Worm (Caenorhabditis elegans) whole organism, early embryonic: ENCODE measurements around the gene copz-1.
"Not testable (repeated sequence)": the region's sequence is repeated elsewhere in the genome, so short reads cannot be mapped to it uniquely, and the experiment has no call there.

Experiments
- B0310.2 ChIP-seq: sonication (generic microtip); optimal IDR thresholded peaks from 2 replicates; lab custom pipeline; 2016; ENCODE audit warnings: mild to moderate bottlenecking, missing genetic modification characterization, missing compliant biosample characterization
- F13C5.2 ChIP-seq: sonication (generic microtip); optimal IDR thresholded peaks from 2 replicates; lab custom pipeline; 2017; ENCODE audit warnings: mild to moderate bottlenecking, missing genetic modification characterization, inconsistent platforms, missing compliant biosample characterization
- aly-1 ChIP-seq: sonication (generic microtip); optimal IDR thresholded peaks from 2 replicates; lab custom pipeline; 2016; ENCODE audit warnings: missing genetic modification characterization, missing compliant biosample characterization
- ama-1 ChIP-seq: fragments of 150-350 bp; optimal IDR thresholded peaks from 2 replicates; lab custom pipeline; 2014
- ceh-13 ChIP-seq: fragments of 200-800 bp; sonication (Bioruptor generic); optimal IDR thresholded peaks from 2 replicates; lab custom pipeline; 2018; ENCODE audit warnings: mild to moderate bottlenecking, missing genetic modification characterization, missing compliant biosample characterization
- ceh-36 ChIP-seq: sonication (generic microtip); optimal IDR thresholded peaks from 2 replicates; lab custom pipeline; 2016; ENCODE audit warnings: missing genetic modification characterization, inconsistent platforms, missing compliant biosample characterization
- ets-7 ChIP-seq: sonication (generic microtip); optimal IDR thresholded peaks from 2 replicates; lab custom pipeline; 2016; ENCODE audit warnings: missing genotype, missing genetic modification characterization, missing compliant biosample characterization
- flt-1 ChIP-seq: fragments of 200-800 bp; sonication (Bioruptor generic); IDR thresholded peaks from 2 replicates; pipeline ENCODE4 v1.3.6; 2022; ENCODE audit warnings: missing genetic modification characterization, missing compliant biosample characterization
- hmbx-1 ChIP-seq: sonication (generic microtip); optimal IDR thresholded peaks from 2 replicates; lab custom pipeline; 2016; ENCODE audit warnings: mild to moderate bottlenecking, missing genetic modification characterization, missing compliant biosample characterization
- hmg-4 ChIP-seq: fragments of 200-800 bp; sonication (Bioruptor generic); optimal IDR thresholded peaks from 2 replicates; lab custom pipeline; 2018; ENCODE audit warnings: mild to moderate bottlenecking, missing genetic modification characterization, missing compliant biosample characterization
- hnd-1 ChIP-seq: sonication (generic microtip); optimal IDR thresholded peaks from 2 replicates; lab custom pipeline; 2016; ENCODE audit warnings: missing genetic modification characterization, missing compliant biosample characterization
- pes-1 ChIP-seq: fragments of 200-800 bp; sonication (Bioruptor generic); IDR thresholded peaks from 2 replicates; pipeline ENCODE4 v1.3.6; 2022; ENCODE audit warnings: missing genetic modification reagents, missing genetic modification characterization, missing compliant biosample characterization
- scrt-1 ChIP-seq: fragments of 200-800 bp; sonication (Bioruptor generic); IDR thresholded peaks from 2 replicates; pipeline ENCODE4 v1.3.6; 2022; ENCODE audit warnings: missing genetic modification characterization, missing compliant biosample characterization
- sea-1 ChIP-seq: fragments of 200-800 bp; sonication (Bioruptor generic); conservative IDR thresholded peaks from 2 replicates; pipeline ENCODE4 v1.3.6; 2022; ENCODE audit warnings: missing genetic modification characterization, missing compliant biosample characterization
- tbx-11 ChIP-seq: fragments of 200-800 bp; sonication (Bioruptor generic); IDR thresholded peaks from 2 replicates; pipeline ENCODE4 v1.3.6; 2022; ENCODE audit warnings: missing genetic modification characterization, missing compliant biosample characterization
- tbx-37 ChIP-seq: fragments of 200-800 bp; sonication (Bioruptor generic); conservative IDR thresholded peaks from 2 replicates; pipeline ENCODE4 v1.3.6; 2022; ENCODE audit warnings: missing genetic modification reagents, missing genetic modification characterization, missing compliant biosample characterization
- tra-4 ChIP-seq: sonication (generic microtip); optimal IDR thresholded peaks from 2 replicates; lab custom pipeline; 2017; ENCODE audit warnings: missing genetic modification characterization, missing compliant biosample characterization

copz-1 gene

DNA sequence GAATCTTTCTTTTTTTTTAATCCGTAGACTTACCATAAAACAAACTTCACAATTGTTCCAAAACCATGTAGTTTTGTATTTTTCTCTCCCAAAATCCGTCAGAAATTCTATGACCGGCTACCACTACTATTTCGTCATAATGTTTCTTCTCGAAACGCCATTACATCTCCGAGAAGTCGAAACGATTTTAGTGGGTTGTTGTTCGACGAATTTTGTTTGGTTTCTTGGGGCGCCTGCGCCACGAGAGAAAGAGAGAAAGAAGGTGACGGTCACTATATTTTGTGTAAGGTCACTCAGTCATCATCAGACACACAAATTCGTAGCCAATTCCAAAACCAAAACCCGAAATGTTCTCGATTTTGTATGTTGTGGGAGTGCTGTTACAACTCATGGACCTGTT lies 14.4 kb downstream of the copz-1 start:
- no peak for TF ChIP-seq tbx-37 (GFP tag; lab: Robert Waterston, UW)
- no peak for TF ChIP-seq hnd-1
- no peak for TF ChIP-seq ceh-36 (tag; lab: Kevin White, UChicago)
- TF ChIP-seq aly-1 (tag; lab: Kevin White, UChicago): no peak
- TF ChIP-seq pes-1 (GFP tag; lab: Robert Waterston, UW): no peak
- no peak for TF ChIP-seq hmg-4 (GFP tag; lab: Kevin White, UChicago)
- TF ChIP-seq tra-4 (tag; lab: Kevin White, UChicago): no peak

DNA sequence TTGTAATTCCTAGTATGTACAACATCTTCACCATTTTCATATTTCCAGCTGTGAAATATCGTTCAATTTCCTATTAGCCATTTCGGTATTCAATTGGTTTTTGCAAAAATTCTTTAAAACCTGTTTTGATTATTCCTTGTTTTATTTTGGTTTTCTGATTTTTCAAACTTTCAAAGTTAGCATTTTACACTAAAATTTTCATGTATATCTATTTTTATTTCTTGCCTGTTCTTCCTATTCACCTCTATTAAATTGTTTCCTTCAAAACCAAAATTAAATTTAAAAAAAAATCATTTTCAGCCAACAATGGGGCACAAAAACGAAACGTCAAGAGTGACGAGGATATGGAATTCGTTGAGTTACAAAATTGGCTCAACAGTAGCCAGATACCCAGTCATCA lies 16.3 kb downstream of the copz-1 start, which contains the start of gene ptr-8:
Gene ptr-8 (plus strand): TSS at position 301 of the 400 bp plus-strand sequence.
- no peak for TF ChIP-seq flt-1 (GFP tag; lab: Robert Waterston, UW)
- TF ChIP-seq F13C5.2 (tag; lab: Kevin White, UChicago): no peak
- TF ChIP-seq tbx-37 (GFP tag; lab: Robert Waterston, UW): no peak
- TF ChIP-seq pes-1 (GFP tag; lab: Robert Waterston, UW): no peak
- TF ChIP-seq ceh-36 (tag; lab: Kevin White, UChicago): no peak
- no peak for TF ChIP-seq ets-7 (tag; lab: Kevin White, UChicago)
- TF ChIP-seq hnd-1: no peak
- TF ChIP-seq sea-1 (GFP tag; lab: Robert Waterston, UW): no peak

DNA sequence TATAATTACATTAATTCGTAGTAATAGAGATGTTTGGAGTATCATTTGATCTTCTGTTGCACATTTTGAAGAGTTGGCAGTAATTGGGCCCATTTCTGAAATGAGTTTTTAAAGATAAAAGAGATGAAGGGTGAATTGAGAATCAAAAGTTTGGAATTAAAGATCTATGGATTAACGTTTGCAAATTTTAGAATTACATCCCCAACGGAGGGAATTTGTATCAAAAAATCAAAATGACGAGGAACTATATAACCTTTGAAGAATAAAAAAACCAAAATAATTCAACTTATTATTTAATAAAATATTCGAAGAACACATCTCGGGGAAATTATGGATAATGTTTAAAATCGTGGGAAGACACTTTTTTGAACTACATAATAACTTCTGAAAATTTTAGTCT lies 22.3 kb downstream of the copz-1 start, which contains the start of gene sra-10:
Gene sra-10 (minus strand): TSS at position 101 of the 400 bp plus-strand sequence.
- TF ChIP-seq F13C5.2 (tag; lab: Kevin White, UChicago) (no peak), hmg-4 (GFP tag; lab: Kevin White, UChicago) (no peak), flt-1 (GFP tag; lab: Robert Waterston, UW) (no peak), tra-4 (tag; lab: Kevin White, UChicago) (no peak), aly-1 (tag; lab: Kevin White, UChicago) (no peak), ceh-13 (no peak), tbx-11 (no peak), scrt-1 (no peak), ets-7 (tag; lab: Kevin White, UChicago) (no peak), ceh-36 (tag; lab: Kevin White, UChicago) (no peak), hnd-1 (no peak), B0310.2 (tag; lab: Kevin White, UChicago) (no peak), hmbx-1 (no peak), ama-1 (no peak), tbx-37 (GFP tag; lab: Robert Waterston, UW) (no peak)

DNA sequence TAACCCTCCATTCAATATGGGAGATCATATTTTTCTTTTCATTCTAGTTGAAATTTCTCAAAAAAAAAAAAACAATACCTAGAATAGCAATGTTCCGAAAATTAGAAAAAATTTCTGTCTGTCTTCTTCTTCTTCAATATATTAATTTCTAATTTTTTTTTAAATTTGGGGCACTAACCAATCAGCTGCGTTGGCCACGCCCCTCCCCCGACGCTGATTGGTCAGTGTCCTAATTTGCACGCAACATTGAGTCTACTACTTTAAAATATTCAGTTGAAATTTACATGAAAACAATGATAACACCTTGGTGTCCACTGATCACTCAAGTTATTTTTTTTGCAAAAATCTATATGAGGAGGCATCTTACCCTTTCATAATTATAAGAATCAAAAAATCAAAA lies 23.3 kb downstream of the copz-1 start:
- no peak for TF ChIP-seq scrt-1
- no peak for TF ChIP-seq aly-1 (tag; lab: Kevin White, UChicago)
- TF ChIP-seq ama-1: no peak
- no peak for TF ChIP-seq F13C5.2 (tag; lab: Kevin White, UChicago)
- no peak for TF ChIP-seq pes-1 (GFP tag; lab: Robert Waterston, UW)
- no peak for TF ChIP-seq ets-7 (tag; lab: Kevin White, UChicago)
- no peak for TF ChIP-seq B0310.2 (tag; lab: Kevin White, UChicago)
- TF ChIP-seq hmg-4 (GFP tag; lab: Kevin White, UChicago): no peak

DNA sequence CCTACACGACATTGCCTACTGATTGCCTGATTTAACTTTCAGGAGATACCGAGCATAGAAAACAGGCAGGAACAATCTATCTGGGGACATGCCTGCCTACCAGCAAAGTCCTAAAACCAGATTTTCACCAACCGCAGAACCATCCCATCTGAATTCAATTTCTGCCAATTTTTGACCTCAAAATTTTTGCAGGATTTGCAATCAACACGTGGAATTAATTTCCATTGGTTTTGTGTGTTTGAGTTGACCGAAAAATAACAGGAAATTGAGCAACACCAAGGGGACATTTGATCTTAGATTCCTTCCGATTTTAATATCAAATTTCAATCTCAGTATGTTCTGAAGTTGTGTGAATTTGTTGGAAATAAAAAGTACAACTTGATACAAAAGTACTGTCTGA lies 26.3 kb downstream of the copz-1 start:
- no peak for TF ChIP-seq hmbx-1
- TF ChIP-seq ceh-13: no peak
- no peak for TF ChIP-seq ceh-36 (tag; lab: Kevin White, UChicago)
- TF ChIP-seq hmg-4 (GFP tag; lab: Kevin White, UChicago): no peak
- no peak for TF ChIP-seq ama-1
- no peak for TF ChIP-seq hnd-1
- TF ChIP-seq aly-1 (tag; lab: Kevin White, UChicago): no peak
- no peak for TF ChIP-seq tbx-37 (GFP tag; lab: Robert Waterston, UW)

DNA sequence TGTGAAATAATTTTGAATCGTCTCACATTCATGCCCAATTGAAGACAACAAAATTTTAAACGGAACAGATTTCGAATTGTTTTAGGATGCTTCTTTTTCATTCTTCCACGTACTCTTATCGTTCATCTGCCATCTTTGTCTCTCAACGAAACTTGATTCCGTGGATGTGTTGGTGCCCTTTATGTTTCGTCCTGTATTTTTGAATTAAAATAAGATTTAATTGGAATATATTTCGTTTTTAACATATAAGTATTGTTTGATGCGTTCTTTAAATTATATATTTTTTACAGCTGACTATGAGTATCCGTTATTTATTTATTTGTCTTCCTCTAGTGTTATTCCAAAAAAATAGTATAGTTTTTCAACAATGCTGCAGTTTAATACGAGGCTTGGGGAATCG lies 29.4 kb downstream of the copz-1 start, which contains the start of gene gly-1:
Gene gly-1 (minus strand): TSS at position 101 of the 400 bp plus-strand sequence.
- TF ChIP-seq F13C5.2 (tag; lab: Kevin White, UChicago) (no peak), scrt-1 (no peak), pes-1 (GFP tag; lab: Robert Waterston, UW) (no peak), ceh-13 (no peak)

DNA sequence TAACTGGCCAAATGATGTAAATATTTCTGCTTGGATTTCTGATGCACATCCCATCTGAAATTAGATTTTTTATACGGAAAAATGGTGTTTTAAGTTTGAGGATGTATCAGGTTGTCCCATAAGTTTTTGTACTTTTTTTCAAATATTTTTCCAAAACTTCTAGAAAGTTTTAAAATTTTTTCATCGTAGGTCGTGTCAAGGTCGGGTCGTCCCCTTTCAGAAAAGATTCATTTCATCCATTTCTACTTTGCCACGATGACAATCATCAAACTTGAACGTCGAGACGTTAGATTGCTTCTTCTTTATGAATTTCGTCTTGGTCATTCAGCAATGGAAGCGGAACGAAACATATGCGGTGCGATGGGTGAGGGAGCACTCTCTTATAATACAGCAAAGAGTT lies 31.7 kb downstream of the copz-1 start, which contains the start of gene sra-12:
Gene sra-12 (minus strand): TSS at position 101 of the 400 bp plus-strand sequence.
- not testable (repeated sequence) for TF ChIP-seq aly-1 (tag; lab: Kevin White, UChicago); ama-1; B0310.2 (tag; lab: Kevin White, UChicago)

DNA sequence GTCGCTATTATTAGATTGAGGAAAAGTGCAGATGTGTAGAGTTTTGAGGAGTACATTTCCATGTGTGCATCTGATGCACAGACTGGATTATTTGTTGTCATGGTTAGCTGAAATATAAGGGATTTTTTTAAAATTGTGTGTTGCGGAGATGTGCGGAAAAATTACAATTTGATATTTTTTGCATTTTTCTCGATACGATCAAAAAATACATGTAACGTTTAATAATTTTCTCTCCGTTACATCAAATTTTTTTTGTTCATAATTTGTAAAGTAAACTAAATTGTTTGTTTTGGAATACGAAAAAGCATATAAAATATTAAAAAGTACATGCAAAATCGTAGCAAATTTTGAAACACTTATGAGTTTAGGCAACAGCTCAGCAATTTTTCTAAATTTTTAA lies 37.5 kb downstream of the copz-1 start, which contains the start of gene sra-11:
Gene sra-11 (minus strand): TSS at position 101 of the 400 bp plus-strand sequence.
- no peak for TF ChIP-seq B0310.2 (tag; lab: Kevin White, UChicago)
- no peak for TF ChIP-seq tra-4 (tag; lab: Kevin White, UChicago)
- no peak for TF ChIP-seq sea-1 (GFP tag; lab: Robert Waterston, UW)
- no peak for TF ChIP-seq aly-1 (tag; lab: Kevin White, UChicago)
- TF ChIP-seq tbx-37 (GFP tag; lab: Robert Waterston, UW): no peak
- no peak for TF ChIP-seq ama-1
- no peak for TF ChIP-seq tbx-11
- TF ChIP-seq flt-1 (GFP tag; lab: Robert Waterston, UW): no peak
- TF ChIP-seq hmbx-1: no peak
- no peak for TF ChIP-seq pes-1 (GFP tag; lab: Robert Waterston, UW)
- no peak for TF ChIP-seq hmg-4 (GFP tag; lab: Kevin White, UChicago)
